Fruit fly (Drosophila melanogaster) whole organism, embryonic: ENCODE results near the gene CG10031.

ENCODE experiments used
- Adf1 ChIP-seq: fragments of 200-800 bp; sonication (Bioruptor generic); IDR thresholded peaks from 2 replicates; pipeline ENCODE4 v1.3.6; 2022; ENCODE audit warnings: missing biosample characterization, missing genetic modification characterization
- CG13123 ChIP-seq: fragments of 200-800 bp; sonication (Bioruptor generic); optimal IDR thresholded peaks from 2 replicates; lab custom pipeline; 2016; ENCODE audit warnings: missing biosample characterization, missing genetic modification characterization
- CG1832 ChIP-seq: fragments of 200-800 bp; sonication (Bioruptor generic); optimal IDR thresholded peaks from 2 replicates; lab custom pipeline; 2017; ENCODE audit warnings: missing biosample characterization, mild to moderate bottlenecking, missing genetic modification characterization, inconsistent platforms
- CG18599 ChIP-seq: fragments of 200-800 bp; sonication (Bioruptor generic); optimal IDR thresholded peaks from 3 replicates; lab custom pipeline; 2017; ENCODE audit warnings: missing biosample characterization, missing genetic modification characterization, mild to moderate bottlenecking, moderate library complexity, missing genetic modification reagents
- CG8924 ChIP-seq: fragments of 200-800 bp; optimal IDR thresholded peaks from 3 replicates; lab custom pipeline; 2019; ENCODE audit warnings: missing biosample characterization, mild to moderate bottlenecking, missing genetic modification characterization, moderate library complexity
- org-1 ChIP-seq: fragments of 200-800 bp; sonication (Bioruptor generic); optimal IDR thresholded peaks from 2 replicates; lab custom pipeline; 2017; ENCODE audit warnings: missing biosample characterization, missing genetic modification characterization

dm6 chr2L:3700374-3700773, 1.5 kb upstream of the CG10031 start, which contains the start of gene Sfp24C1:
- no peak for TF ChIP-seq CG8924 (tag; lab: Kevin White, UChicago)
- TF ChIP-seq CG18599 (GFP tag; lab: Kevin White, UChicago): no peak
- TF ChIP-seq CG13123 (GFP tag; lab: Kevin White, UChicago): no peak
- no peak for TF ChIP-seq org-1 (GFP tag; lab: Kevin White, UChicago)
- TF ChIP-seq Adf1 (GFP tag; lab: Robert Waterston, UW): no peak
- no peak for TF ChIP-seq CG1832 (GFP tag; lab: Kevin White, UChicago)
